Worm (Caenorhabditis elegans): Measurements from ENCODE around the gene Y55F3BR.11.

The Y55F3BR.11 gene

ce11 chrIV:848207-848606, 6.8 kb upstream of the Y55F3BR.11 start:
- TF ChIP-seq aha-1 (tag) (peak; percentile 12), fkh-10 (GFP tag; optimal IDR thresholded peaks at IDR 0.05) (no peak), ceh-28 (tag; optimal IDR thresholded peaks at IDR 0.05) (peak; percentile 64), unc-62 (GFP tag; optimal IDR thresholded peaks at IDR 0.05 in 1 of 2) (peak in 1 of 2 experiments; percentile 33), unc-62 (tag; optimal IDR thresholded peaks at IDR 0.05) (no peak)

DNA sequence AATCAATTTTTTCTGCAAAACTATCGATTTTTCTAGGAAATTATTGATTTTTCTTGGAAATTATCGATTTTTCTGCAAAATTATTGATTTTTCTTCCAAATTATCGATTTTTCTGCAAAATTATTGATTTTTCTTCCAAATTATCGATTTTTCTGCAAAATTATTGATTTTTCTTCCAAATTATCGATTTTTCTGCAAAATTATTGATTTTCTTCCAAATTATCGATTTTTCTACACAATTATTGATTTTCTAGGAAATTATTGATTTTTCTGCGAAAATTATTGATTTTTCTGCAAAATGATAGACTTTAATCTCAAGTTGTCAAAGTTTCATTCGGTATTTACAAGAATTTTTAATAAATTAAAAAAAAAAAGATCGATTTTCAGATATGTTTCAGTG, 6.1 kb upstream of the Y55F3BR.11 start:
- peak; percentile 98 for TF ChIP-seq ceh-28 (tag; optimal IDR thresholded peaks at IDR 0.05)

- TF ChIP-seq dve-1 (tag; optimal IDR thresholded peaks at IDR 0.05; ENCODE audit: insufficient read depth) (peak; percentile 40), zip-2 (tag; optimal IDR thresholded peaks at IDR 0.05) (no peak), unc-62 (GFP tag; optimal IDR thresholded peaks at IDR 0.05 in 1 of 2) (no peak), unc-62 (tag; optimal IDR thresholded peaks at IDR 0.05) (no peak), nhr-77 (tag; optimal IDR thresholded peaks at IDR 0.05) (no peak), dmd-6 (GFP tag; IDR thresholded peaks at IDR 0.05) (peak; percentile 53), F10B5.3 (tag; optimal IDR thresholded peaks at IDR 0.05) (no peak), rbr-2 (tag; optimal IDR thresholded peaks at IDR 0.05) (no peak), lin-38 (GFP tag; IDR thresholded peaks at IDR 0.05) (peak; percentile 46; the same call in 1 of the 2 replicates), hlh-11 (tag; optimal IDR thresholded peaks at IDR 0.05) (peak; percentile 50), pqm-1 (tag; optimal IDR thresholded peaks at IDR 0.05) (peak; percentile 79), daf-12 (tag; optimal IDR thresholded peaks at IDR 0.05) (no peak), ceh-82 (tag; optimal IDR thresholded peaks at IDR 0.05) (no peak), mep-1 (tag; optimal IDR thresholded peaks at IDR 0.05) (no peak), nhr-28 (tag; optimal IDR thresholded peaks at IDR 0.05) (peak; percentile 59), hlh-30 (tag; optimal IDR thresholded peaks at IDR 0.05; ENCODE audit: insufficient read depth) (peak; percentile 54), egl-43 (GFP tag; IDR thresholded peaks at IDR 0.05) (no peak)
Measured at ce11 chrIV:855483-855882, 464 bp downstream of the Y55F3BR.11 start.

DNA sequence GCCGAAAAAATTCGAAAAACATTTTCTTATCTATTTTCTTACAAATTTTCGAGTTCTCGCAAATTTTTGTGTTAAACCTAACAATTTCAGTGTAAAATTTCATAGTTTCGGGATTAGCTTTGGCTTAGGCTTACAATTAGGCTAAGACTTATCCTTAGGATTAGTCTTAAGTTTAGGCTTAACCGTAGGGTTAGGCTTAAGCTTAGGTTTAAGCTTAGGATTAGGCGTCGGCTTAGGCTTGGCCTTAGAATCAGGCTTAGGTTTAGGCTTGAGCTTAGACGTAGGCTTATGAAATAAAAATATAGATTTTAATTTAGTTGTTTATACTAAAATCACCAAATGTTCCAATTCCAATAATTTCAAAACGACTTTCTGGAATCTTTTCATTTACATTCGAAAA, 1.0 kb downstream of the Y55F3BR.11 start:
- no peak for TF ChIP-seq spr-1 (tag; optimal IDR thresholded peaks at IDR 0.05)
- TF ChIP-seq aha-1 (tag), result peak; percentile 7

DNA sequence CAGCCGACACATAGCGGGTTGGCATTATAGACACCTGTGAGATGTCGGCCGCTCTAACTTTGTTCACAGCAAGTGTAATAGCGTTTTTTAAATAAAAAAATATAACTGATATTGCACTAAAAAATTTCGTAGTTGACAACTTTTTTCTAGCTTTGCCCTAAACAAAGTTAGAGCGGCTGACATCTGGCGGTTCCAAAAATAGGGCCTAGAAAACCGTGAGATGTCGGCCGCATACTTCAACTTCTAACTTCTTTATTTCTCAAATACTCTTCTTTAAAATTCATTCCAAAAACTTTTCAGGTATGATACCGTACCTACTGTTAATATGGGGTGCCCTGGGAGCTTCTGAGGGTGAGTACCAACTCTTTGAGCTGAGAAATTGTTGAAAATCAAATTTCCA, 3.6 kb downstream of the Y55F3BR.11 start, which contains the start of gene Y55F3BR.2:
Gene Y55F3BR.2, plus strand, starts transcription at position 301 of the 400 bp plus-strand sequence.
- TF ChIP-seq jun-1 (tag; optimal IDR thresholded peaks at IDR 0.05), result no peak
- no peak for TF ChIP-seq T20F7.1 (GFP tag; optimal IDR thresholded peaks at IDR 0.05)

DNA sequence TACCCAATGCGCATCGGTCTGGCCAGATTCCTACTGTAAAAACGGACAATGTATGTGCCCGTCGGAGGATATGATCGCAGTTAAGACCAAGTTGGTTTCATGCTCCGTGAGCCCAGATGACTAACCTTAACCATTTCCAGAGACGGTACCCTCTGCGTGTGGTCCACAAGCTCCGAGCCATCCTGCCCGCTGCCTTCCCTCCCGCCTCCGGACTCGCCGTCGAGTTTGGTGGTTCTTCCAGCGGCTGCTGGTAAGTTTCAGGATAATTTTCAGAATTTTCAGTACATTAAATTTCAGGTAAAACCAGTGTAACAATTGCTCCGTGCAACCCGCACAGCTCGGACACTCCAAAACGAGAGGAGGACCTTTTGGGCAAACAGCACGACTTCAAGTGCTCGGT, 5.8 kb downstream of the Y55F3BR.11 start:
- TF ChIP-seq nhr-11 (tag; optimal IDR thresholded peaks at IDR 0.05), result no peak
- peak; percentile 59 for TF ChIP-seq set-16 (GFP tag; IDR thresholded peaks at IDR 0.05)

DNA sequence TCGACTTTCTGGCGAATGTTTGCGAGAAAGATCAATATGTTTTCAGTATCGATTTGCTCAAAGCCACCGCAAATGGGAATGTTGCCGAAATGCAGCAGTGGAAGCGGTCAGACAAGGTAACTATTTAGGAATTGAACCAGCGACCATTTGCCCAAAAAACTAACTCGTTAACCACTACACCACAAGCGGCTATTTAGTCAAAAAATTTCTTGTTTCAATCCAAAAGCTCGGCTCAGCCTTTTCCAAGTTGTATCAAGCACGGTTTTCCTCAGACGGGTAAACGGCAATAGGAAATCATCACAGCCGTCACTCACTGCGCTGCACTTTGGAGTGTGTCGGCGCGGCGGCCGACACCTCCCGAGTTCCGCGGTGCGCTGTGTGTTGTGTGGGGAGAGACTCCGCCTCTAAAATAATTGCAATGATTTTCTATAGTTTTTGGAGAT, 11.8 kb downstream of the Y55F3BR.11 start:
- TF ChIP-seq sdz-12 (GFP tag; optimal IDR thresholded peaks at IDR 0.05), result no peak
- TF ChIP-seq Y48G9A.11 (GFP tag; IDR thresholded peaks at IDR 0.05), result peak; percentile 87
- TF ChIP-seq nhr-42 (GFP tag; IDR thresholded peaks at IDR 0.05), result peak; percentile 59
- TF ChIP-seq mdt-29 (GFP tag; IDR thresholded peaks at IDR 0.05), result peak; percentile 83
- peak; percentile 95 for TF ChIP-seq aha-1 (tag)
- TF ChIP-seq lin-38 (GFP tag; IDR thresholded peaks at IDR 0.05), result peak; percentile 86
- no peak for TF ChIP-seq zip-2 (tag; optimal IDR thresholded peaks at IDR 0.05)
- peak; percentile 93 for TF ChIP-seq mep-1 (tag; optimal IDR thresholded peaks at IDR 0.05)
- peak; percentile 16 for TF ChIP-seq ceh-82 (tag; optimal IDR thresholded peaks at IDR 0.05)
- TF ChIP-seq ceh-20 (GFP tag; IDR thresholded peaks at IDR 0.05), result 0 out of 2 replicates have a peak, but pooled peaks have one; percentile 23
- peak; percentile 79 for TF ChIP-seq duxl-1 (tag; optimal IDR thresholded peaks at IDR 0.05; ENCODE audit: poor library complexity)
- TF ChIP-seq F37D6.2 (tag; optimal IDR thresholded peaks at IDR 0.05), result peak; percentile 23
- peak; percentile 54; the same call in 1 of the 2 replicates for TF ChIP-seq pha-4 (GFP tag; IDR thresholded peaks at IDR 0.05)
- no peak for TF ChIP-seq pha-4 (tag; optimal IDR thresholded peaks at IDR 0.05)
- peak; percentile 50 to 73 for TF ChIP-seq lsy-2 (tag; optimal IDR thresholded peaks at IDR 0.05)
- no peak for TF ChIP-seq nhr-111 (GFP tag; optimal IDR thresholded peaks at IDR 0.05)
- no peak for TF ChIP-seq F44E2.7 (GFP tag; IDR thresholded peaks at IDR 0.05)
- TF ChIP-seq hif-1 (tag; optimal IDR thresholded peaks at IDR 0.05), result peak in 1 of 2 experiments; percentile 42
- no peak for TF ChIP-seq F26F4.8 (GFP tag; conservative IDR thresholded peaks at IDR 0.05)
- TF ChIP-seq nhr-10 (tag; optimal IDR thresholded peaks at IDR 0.05), result no peak
- TF ChIP-seq nhr-41 (GFP tag; IDR thresholded peaks at IDR 0.05), result no peak
